Fruit fly (Drosophila melanogaster) whole organism, prepupa: ENCODE data around the gene CG14322.

Experiments used
- CG32006 ChIP-seq: fragments of 200-800 bp; sonication (Bioruptor generic); optimal IDR thresholded peaks from 3 replicates; lab custom pipeline; 2017; ENCODE audit warnings: missing biosample characterization, mild to moderate bottlenecking, missing genetic modification characterization
- CG6854 ChIP-seq: fragments of 200-800 bp; sonication (Bioruptor generic); optimal IDR thresholded peaks from 2 replicates; lab custom pipeline; 2017; ENCODE audit warnings: missing biosample characterization, mild to moderate bottlenecking, missing genetic modification characterization
- Hr39 ChIP-seq: fragments of 200-800 bp; sonication (Bioruptor generic); optimal IDR thresholded peaks from 2 replicates; lab custom pipeline; 2016; ENCODE audit warnings: missing biosample characterization, missing genetic modification characterization
- OdsH ChIP-seq: fragments of 200-800 bp; sonication (Bioruptor generic); optimal IDR thresholded peaks from 3 replicates; lab custom pipeline; 2016; ENCODE audit warnings: missing biosample characterization, missing genetic modification characterization
- esn ChIP-seq: fragments of 200-800 bp; sonication (Bioruptor generic); optimal IDR thresholded peaks from 2 replicates; lab custom pipeline; 2016; ENCODE audit warnings: missing biosample characterization, mild to moderate bottlenecking, missing genetic modification characterization, moderate library complexity
- net ChIP-seq: fragments of 200-800 bp; sonication (Bioruptor generic); optimal IDR thresholded peaks from 3 replicates; lab custom pipeline; 2016; ENCODE audit warnings: missing biosample characterization, missing genetic modification characterization
- spab ChIP-seq: fragments of 200-800 bp; sonication (Bioruptor generic); optimal IDR thresholded peaks from 2 replicates; lab custom pipeline; 2017; ENCODE audit warnings: missing biosample characterization, mild to moderate bottlenecking, missing genetic modification characterization, missing genetic modification reagents
- topi ChIP-seq: fragments of 200-800 bp; sonication (Bioruptor generic); optimal IDR thresholded peaks from 3 replicates; lab custom pipeline; 2016; ENCODE audit warnings: missing biosample characterization, missing genetic modification characterization

- TF ChIP-seq topi (GFP tag; lab: Kevin White, UChicago) (no peak), net (GFP tag; lab: Kevin White, UChicago) (no peak), Hr39 (GFP tag; lab: Kevin White, UChicago) (no peak), OdsH (GFP tag; lab: Kevin White, UChicago) (no peak), CG6854 (no peak), spab (no peak), CG32006 (GFP tag; lab: Kevin White, UChicago) (no peak), esn (GFP tag; lab: Kevin White, UChicago) (no peak)
Observed at dm6 chr3R:17616541-17616940, 30.9 kb upstream of the CG14322 start.
